Worm (Caenorhabditis elegans) whole organism, L1 larva: Measurements from ENCODE around the gene col-140.

Experiments
- ceh-63 ChIP-seq: fragments of 200-800 bp; sonication (Bioruptor generic); optimal IDR thresholded peaks from 2 replicates; lab custom pipeline; 2018; ENCODE audit warnings: mild to moderate bottlenecking, missing genetic modification characterization, missing compliant biosample characterization
- mab-9 ChIP-seq: fragments of 200-800 bp; sonication (Bioruptor generic); IDR thresholded peaks from 2 replicates; pipeline ENCODE4 v1.3.6; 2022; ENCODE audit warnings: missing genetic modification reagents, missing genetic modification characterization, missing compliant biosample characterization
- sptf-1 ChIP-seq: fragments of 150-350 bp; optimal IDR thresholded peaks from 2 replicates; lab custom pipeline; 2014; ENCODE audit warnings: missing biosample characterization, missing genetic modification characterization

ce11 chrV:5835397-5835796, 1.2 kb downstream of the col-140 start:
- TF ChIP-seq ceh-63 = no peak
- no peak for TF ChIP-seq sptf-1 (tag; lab: Kevin White, UChicago)
- no peak for TF ChIP-seq mab-9 (GFP tag; lab: Robert Waterston, UW)
